Fruit fly (Drosophila melanogaster): ENCODE results near the gene CG16952.

Gene CG16952

DNA sequence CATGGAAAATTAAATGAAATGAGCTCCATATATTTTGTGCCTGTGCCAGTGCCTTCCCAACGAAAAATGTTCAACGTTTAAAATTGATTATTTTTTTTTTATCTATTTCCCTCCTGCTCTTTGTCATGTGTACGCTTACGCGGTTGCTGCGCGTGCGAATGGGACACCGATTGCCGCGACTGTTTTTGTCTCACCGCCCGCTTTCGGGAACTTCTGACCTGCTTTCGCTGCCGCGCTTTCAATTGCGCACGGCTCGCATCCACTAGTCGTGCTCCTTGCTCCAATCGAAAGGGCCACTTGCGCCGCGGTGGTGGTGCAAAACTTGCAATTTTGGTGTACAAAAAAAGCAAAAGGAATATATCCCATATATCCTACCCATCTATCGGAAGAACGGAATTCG is 9.5 kb upstream of the CG16952 start (continued):
- TF ChIP-seq crp (GFP tag; optimal IDR thresholded peaks at IDR 0.05) (no peak), NC2β (GFP tag; optimal IDR thresholded peaks at IDR 0.05) (no peak), GATAe (GFP tag; conservative IDR thresholded peaks at IDR 0.05) (peak; percentile 59), Sin3A (optimal IDR thresholded peaks at IDR 0.05) (no peak), CG2875 (GFP tag; optimal IDR thresholded peaks at IDR 0.05) (no peak), CG10959 (GFP tag; IDR thresholded peaks at IDR 0.05) (no peak), stwl (tag; optimal IDR thresholded peaks at IDR 0.05) (no peak), nmo (GFP tag; optimal IDR thresholded peaks at IDR 0.05) (peak; percentile 33), D19A (tag; optimal IDR thresholded peaks at IDR 0.05) (peak; percentile 1), danr (GFP tag; IDR thresholded peaks at IDR 0.05) (no peak), CG1529 (GFP tag; optimal IDR thresholded peaks at IDR 0.05) (peak; percentile 1), Hr78 (GFP tag; optimal IDR thresholded peaks at IDR 0.05) (no peak), CG11560 (tag; IDR thresholded peaks at IDR 0.05) (no peak), mam (GFP tag; optimal IDR thresholded peaks at IDR 0.05) (no peak), Dbx (GFP tag; IDR thresholded peaks at IDR 0.05) (0 out of 3 replicates have a peak, but pooled peaks have one; percentile 22), dysf (GFP tag; IDR thresholded peaks at IDR 0.05) (no peak; the same call in 2 of the 3 replicates), ATbp (GFP tag; optimal IDR thresholded peaks at IDR 0.05) (no peak), CG7839 (tag; optimal IDR thresholded peaks at IDR 0.05) (peak; percentile 27), Sry-δ (GFP tag; optimal IDR thresholded peaks at IDR 0.05) (no peak), insv (GFP tag; optimal IDR thresholded peaks at IDR 0.05) (no peak), ato (GFP tag; IDR thresholded peaks at IDR 0.05; ENCODE audit: partially characterized antibody) (peak; percentile 41; the same call in 1 of the 2 replicates), Awh (GFP tag; IDR thresholded peaks at IDR 0.05) (no peak), prd (optimal IDR thresholded peaks at IDR 0.05) (no peak), prd (GFP tag; IDR thresholded peaks at IDR 0.05) (no peak), HmgZ (tag; optimal IDR thresholded peaks at IDR 0.05) (peak; percentile 50), zfh1 (GFP tag; IDR thresholded peaks at IDR 0.05) (0 out of 3 replicates have a peak, but pooled peaks have one; percentile 31), CG12942 (GFP tag; optimal IDR thresholded peaks at IDR 0.05) (no peak), Hey (tag; optimal IDR thresholded peaks at IDR 0.05) (no peak), CG12744 (GFP tag; optimal IDR thresholded peaks at IDR 0.05) (no peak), CG17612 (GFP tag; IDR thresholded peaks at IDR 0.05) (no peak), cato (GFP tag; optimal IDR thresholded peaks at IDR 0.05; ENCODE audit: borderline replicate concordance) (no peak), ranshi (GFP tag; IDR thresholded peaks at IDR 0.05) (0 out of 2 replicates have a peak, but pooled peaks have one; percentile 35), NK7.1 (GFP tag; optimal IDR thresholded peaks at IDR 0.05) (no peak), ems (GFP tag; optimal IDR thresholded peaks at IDR 0.05) (peak; percentile 11), nom (GFP tag; optimal IDR thresholded peaks at IDR 0.05) (peak; percentile 74), CG8924 (tag; optimal IDR thresholded peaks at IDR 0.05) (peak; percentile 34), Myb (GFP tag; optimal IDR thresholded peaks at IDR 0.05) (peak; percentile 27), CG1603 (tag; optimal IDR thresholded peaks at IDR 0.05) (peak; percentile 39), Vsx1 (GFP tag; optimal IDR thresholded peaks at IDR 0.05) (no peak), ind (GFP tag; optimal IDR thresholded peaks at IDR 0.05) (no peak), zen2 (GFP tag; IDR thresholded peaks at IDR 0.05; ENCODE audit: partially characterized antibody) (no peak), H15 (GFP tag; IDR thresholded peaks at IDR 0.05) (no peak), kay (GFP tag; optimal IDR thresholded peaks at IDR 0.05) (no peak), CG4617 (GFP tag; optimal IDR thresholded peaks at IDR 0.05; ENCODE audit: borderline replicate concordance) (peak; percentile 65), CG13775 (GFP tag; optimal IDR thresholded peaks at IDR 0.05) (no peak), slbo (GFP tag; IDR thresholded peaks at IDR 0.05) (peak; percentile 43; the same call in 1 of the 2 replicates), CG9609 (GFP tag; optimal IDR thresholded peaks at IDR 0.05) (no peak), Fer3 (tag; optimal IDR thresholded peaks at IDR 0.05) (no peak), trem (tag; optimal IDR thresholded peaks at IDR 0.05) (no peak), CG10979 (tag; optimal IDR thresholded peaks at IDR 0.05) (no peak), CG3995 (GFP tag; optimal IDR thresholded peaks at IDR 0.05) (no peak)

All from whole organism, embryonic.